Fruit fly (Drosophila melanogaster) whole organism, embryonic: ENCODE measurements around the gene CG43675.

Experiments used
- B-H1 ChIP-seq: fragments of 200-800 bp; sonication (Bioruptor generic); IDR thresholded peaks from 3 replicates; pipeline ENCODE4 v1.3.6; 2022; ENCODE audit warnings: missing biosample characterization, missing genetic modification characterization
- Bdp1 ChIP-seq: fragments of 200-800 bp; sonication (Bioruptor generic); optimal IDR thresholded peaks from 3 replicates; lab custom pipeline; 2016; ENCODE audit warnings: missing biosample characterization, missing genetic modification characterization
- C15 ChIP-seq: fragments of 200-800 bp; sonication (Bioruptor generic); IDR thresholded peaks from 3 replicates; pipeline ENCODE4 v1.3.6; 2022; ENCODE audit warnings: missing biosample characterization, missing genetic modification characterization
- CG10543 ChIP-seq: fragments of 200-800 bp; sonication (Bioruptor generic); optimal IDR thresholded peaks from 3 replicates; lab custom pipeline; 2017; ENCODE audit warnings: missing biosample characterization, mild to moderate bottlenecking, missing genetic modification characterization, moderate library complexity
- CG10654 ChIP-seq: fragments of 200-800 bp; sonication (Bioruptor generic); optimal IDR thresholded peaks from 2 replicates; lab custom pipeline; 2016; ENCODE audit warnings: missing biosample characterization, missing genetic modification characterization
- CG11398 ChIP-seq: fragments of 200-800 bp; sonication (Bioruptor generic); optimal IDR thresholded peaks from 2 replicates; lab custom pipeline; 2016; ENCODE audit warnings: missing biosample characterization, missing genetic modification characterization
- CG12071 ChIP-seq: fragments of 200-800 bp; sonication (Bioruptor generic); optimal IDR thresholded peaks from 3 replicates; lab custom pipeline; 2018; ENCODE audit warnings: missing biosample characterization, mild to moderate bottlenecking, missing genetic modification characterization
- CG12659 ChIP-seq: fragments of 200-800 bp; sonication (Bioruptor generic); optimal IDR thresholded peaks from 3 replicates; lab custom pipeline; 2017; ENCODE audit warnings: mild to moderate bottlenecking, missing biosample characterization, missing genetic modification reagents, missing genetic modification characterization
- CG12942 ChIP-seq: fragments of 200-800 bp; sonication (Bioruptor generic); optimal IDR thresholded peaks from 3 replicates; lab custom pipeline; 2016; ENCODE audit warnings: missing biosample characterization, missing genetic modification characterization
- CG13296 ChIP-seq: fragments of 200-800 bp; sonication (Bioruptor generic); optimal IDR thresholded peaks from 3 replicates; lab custom pipeline; 2018; ENCODE audit warnings: missing biosample characterization, mild to moderate bottlenecking, missing genetic modification characterization
- CG15479 ChIP-seq: fragments of 200-800 bp; sonication (Bioruptor generic); optimal IDR thresholded peaks from 3 replicates; lab custom pipeline; 2019; ENCODE audit warnings: missing biosample characterization, mild to moderate bottlenecking, missing genetic modification characterization, moderate library complexity
- CG16813 ChIP-seq: fragments of 200-800 bp; sonication (Bioruptor generic); IDR thresholded peaks from 3 replicates; pipeline ENCODE4 v1.3.6; 2022; ENCODE audit warnings: missing biosample characterization, missing genetic modification characterization; ENCODE audit not compliant: partially characterized antibody
- CG18262 ChIP-seq: fragments of 200-800 bp; optimal IDR thresholded peaks from 3 replicates; lab custom pipeline; 2019; ENCODE audit warnings: missing biosample characterization, mild to moderate bottlenecking, missing genetic modification characterization, moderate library complexity
- CG18476 ChIP-seq: fragments of 200-800 bp; sonication (Bioruptor generic); optimal IDR thresholded peaks from 2 replicates; lab custom pipeline; 2016; ENCODE audit warnings: missing biosample characterization, mild to moderate bottlenecking, missing genetic modification characterization
- CG2129 ChIP-seq: fragments of 200-800 bp; sonication (Bioruptor generic); IDR thresholded peaks from 2 replicates; pipeline ENCODE4 v1.3.6; 2022; ENCODE audit warnings: missing biosample characterization, missing genetic modification characterization; ENCODE audit not compliant: partially characterized antibody
- CG2889 ChIP-seq: fragments of 200-800 bp; sonication (Bioruptor generic); IDR thresholded peaks from 3 replicates; pipeline ENCODE4 v1.3.6; 2022; ENCODE audit warnings: missing biosample characterization, missing genetic modification characterization
- CG32767 ChIP-seq: fragments of 200-800 bp; sonication (Bioruptor generic); IDR thresholded peaks from 2 replicates; pipeline ENCODE4 v1.3.6; 2022; ENCODE audit warnings: missing biosample characterization, missing genetic modification characterization
- CG34376 ChIP-seq: fragments of 200-800 bp; sonication (Bioruptor generic); optimal IDR thresholded peaks from 2 replicates; lab custom pipeline; 2018; ENCODE audit warnings: missing biosample characterization, mild to moderate bottlenecking, missing genetic modification characterization
- CG3847 ChIP-seq: fragments of 200-800 bp; sonication (Bioruptor generic); IDR thresholded peaks from 2 replicates; pipeline ENCODE4 v1.3.6; 2022; ENCODE audit warnings: missing biosample characterization, missing genetic modification characterization
- CG7928 ChIP-seq: fragments of 200-800 bp; sonication (Bioruptor generic); optimal IDR thresholded peaks from 2 replicates; lab custom pipeline; 2017; ENCODE audit warnings: missing biosample characterization, mild to moderate bottlenecking, missing genetic modification characterization
- CoRest ChIP-seq: fragments of 200-800 bp; sonication (Bioruptor generic); optimal IDR thresholded peaks from 3 replicates; lab custom pipeline; 2018; ENCODE audit warnings: missing biosample characterization, mild to moderate bottlenecking, missing genetic modification characterization, moderate library complexity
- D ChIP-seq, 2 experiments: fragments of 200-800 bp in 1 of 2; fragments of >200 bp in 1 of 2; sonication (Bioruptor generic) in 1 of 2; optimal IDR thresholded peaks; 2 replicates in 1 of 2; 3 replicates in 1 of 2; lab custom pipeline; 2017; ENCODE audit warnings: mild to moderate bottlenecking in 1 of 2, missing biosample characterization in 1 of 2, missing genetic modification characterization in 1 of 2, missing genetic modification reagents in 1 of 2
- D19B ChIP-seq: fragments of 200-800 bp; sonication (Bioruptor generic); optimal IDR thresholded peaks from 2 replicates; lab custom pipeline; 2017; ENCODE audit warnings: missing biosample characterization, mild to moderate bottlenecking, missing genetic modification characterization
- Ets97D ChIP-seq: fragments of 200-800 bp; sonication (Bioruptor generic); optimal IDR thresholded peaks from 3 replicates; lab custom pipeline; 2016; ENCODE audit warnings: missing biosample characterization, missing genetic modification characterization
- Fer1 ChIP-seq: fragments of 200-800 bp; sonication (Bioruptor generic); optimal IDR thresholded peaks from 2 replicates; lab custom pipeline; 2017; ENCODE audit warnings: missing biosample characterization, mild to moderate bottlenecking, missing genetic modification characterization
- HLH3B ChIP-seq: fragments of 200-800 bp; sonication (Bioruptor generic); IDR thresholded peaks from 2 replicates; pipeline ENCODE4 v1.3.6; 2022; ENCODE audit warnings: missing biosample characterization, missing genetic modification characterization
- Hmr ChIP-seq: fragments of 200-800 bp; sonication (Bioruptor generic); optimal IDR thresholded peaks from 3 replicates; lab custom pipeline; 2017; ENCODE audit warnings: mild to moderate bottlenecking, missing biosample characterization, missing genetic modification reagents, missing genetic modification characterization
- Jarid2 ChIP-seq: fragments of 200-800 bp; sonication (Bioruptor generic); optimal IDR thresholded peaks from 3 replicates; lab custom pipeline; 2017; ENCODE audit warnings: mild to moderate bottlenecking, missing biosample characterization, missing genetic modification reagents, missing genetic modification characterization
- Med ChIP-seq: fragments of 200-800 bp; sonication (Bioruptor generic); peaks from one replicate; lab custom pipeline; 2016; ENCODE audit warnings: missing biosample characterization, missing genetic modification characterization, mild to moderate bottlenecking, inconsistent platforms, moderate library complexity
- PHDP ChIP-seq: fragments of 200-800 bp; sonication (Bioruptor generic); optimal IDR thresholded peaks from 3 replicates; lab custom pipeline; 2018; ENCODE audit warnings: missing biosample characterization, mild to moderate bottlenecking, missing genetic modification characterization, moderate library complexity
- Scr ChIP-seq: fragments of 200-800 bp; sonication (Bioruptor generic); IDR thresholded peaks from 2 replicates; pipeline ENCODE4 v1.3.6; 2022; ENCODE audit warnings: missing biosample characterization, missing genetic modification characterization; ENCODE audit not compliant: partially characterized antibody
- Xrp1 ChIP-seq: fragments of 200-800 bp; sonication (Bioruptor generic); IDR thresholded peaks from 2 replicates; pipeline ENCODE4 v1.3.6; 2022; ENCODE audit warnings: missing biosample characterization, missing genetic modification characterization
- abd-A ChIP-seq: fragments of 200-800 bp; sonication (Bioruptor generic); optimal IDR thresholded peaks from 3 replicates; lab custom pipeline; 2019; ENCODE audit warnings: missing biosample characterization, mild to moderate bottlenecking, missing genetic modification characterization, moderate library complexity
- aop ChIP-seq: fragments of 200-800 bp; sonication (Bioruptor generic); IDR thresholded peaks from 2 replicates; pipeline ENCODE4 v1.3.6; 2022; ENCODE audit warnings: missing biosample characterization, missing genetic modification characterization
- az2 ChIP-seq: fragments of 200-800 bp; sonication (Bioruptor generic); optimal IDR thresholded peaks from 3 replicates; lab custom pipeline; 2016; ENCODE audit warnings: missing biosample characterization, missing genetic modification characterization
- br ChIP-seq: fragments of >200 bp; optimal IDR thresholded peaks from 2 replicates; lab custom pipeline; 2017
- ci ChIP-seq: fragments of 200-800 bp; sonication (Bioruptor generic); IDR thresholded peaks from 3 replicates; pipeline ENCODE4 v1.3.6; 2022; ENCODE audit warnings: missing biosample characterization, missing genetic modification characterization
- crc ChIP-seq: fragments of 200-800 bp; sonication (Bioruptor generic); optimal IDR thresholded peaks from 2 replicates; lab custom pipeline; 2016; ENCODE audit warnings: missing biosample characterization, missing genetic modification characterization
- eyg ChIP-seq: fragments of 200-800 bp; sonication (Bioruptor generic); optimal IDR thresholded peaks from 3 replicates; lab custom pipeline; 2016; ENCODE audit warnings: missing biosample characterization, missing genetic modification characterization
- fd96Cb ChIP-seq: fragments of 200-800 bp; sonication (Bioruptor generic); optimal IDR thresholded peaks from 2 replicates; lab custom pipeline; 2018; ENCODE audit warnings: missing biosample characterization, mild to moderate bottlenecking, missing genetic modification characterization, moderate library complexity
- ftz-f1 ChIP-seq: fragments of 200-800 bp; sonication (Bioruptor generic); optimal IDR thresholded peaks from 2 replicates; lab custom pipeline; 2016; ENCODE audit warnings: missing biosample characterization, missing genetic modification characterization
- grn ChIP-seq: fragments of 200-800 bp; sonication (Bioruptor generic); optimal IDR thresholded peaks from 3 replicates; lab custom pipeline; 2017; ENCODE audit warnings: missing biosample characterization, missing genetic modification characterization
- gro ChIP-seq: fragments of 200-800 bp; sonication (Bioruptor generic); optimal IDR thresholded peaks from 2 replicates; lab custom pipeline; 2016; ENCODE audit warnings: missing biosample characterization, missing genetic modification characterization
- lilli ChIP-seq: fragments of 200-800 bp; sonication (Bioruptor generic); optimal IDR thresholded peaks from 3 replicates; lab custom pipeline; 2016; ENCODE audit warnings: missing biosample characterization, missing genetic modification characterization
- mam ChIP-seq: fragments of 200-800 bp; sonication (Bioruptor generic); optimal IDR thresholded peaks from 3 replicates; lab custom pipeline; 2016; ENCODE audit warnings: missing biosample characterization, missing genetic modification characterization
- pfk ChIP-seq: fragments of 200-800 bp; sonication (Bioruptor generic); optimal IDR thresholded peaks from 2 replicates; lab custom pipeline; 2018; ENCODE audit warnings: missing biosample characterization, mild to moderate bottlenecking, missing genetic modification characterization, moderate library complexity
- slbo ChIP-seq: fragments of 200-800 bp; sonication (Bioruptor generic); IDR thresholded peaks from 2 replicates; pipeline ENCODE4 v1.3.6; 2022; ENCODE audit warnings: missing biosample characterization, missing genetic modification characterization
- slou ChIP-seq: fragments of 200-800 bp; sonication (Bioruptor generic); optimal IDR thresholded peaks from 3 replicates; lab custom pipeline; 2016; ENCODE audit warnings: missing biosample characterization, missing genetic modification characterization
- sna ChIP-seq: fragments of 200-800 bp; sonication (Bioruptor generic); IDR thresholded peaks from 2 replicates; pipeline ENCODE4 v1.3.6; 2022; ENCODE audit warnings: missing biosample characterization, missing genetic modification characterization; ENCODE audit not compliant: partially characterized antibody
- unpg ChIP-seq: fragments of 200-800 bp; sonication (Bioruptor generic); optimal IDR thresholded peaks from 3 replicates; lab custom pipeline; 2018; ENCODE audit warnings: missing biosample characterization, mild to moderate bottlenecking, missing genetic modification characterization, moderate library complexity
- wdn ChIP-seq: fragments of 200-800 bp; sonication (Bioruptor generic); IDR thresholded peaks from 2 replicates; pipeline ENCODE4 v1.3.6; 2022; ENCODE audit warnings: missing biosample characterization, missing genetic modification characterization

CG43675 gene

dm6 chr3R:9370413-9370812 is 15.1 kb downstream of the CG43675 start (continued):
- TF ChIP-seq D (optimal IDR thresholded peaks at IDR 0.05; lab: Kevin White, UChicago) (no peak), D (GFP tag; optimal IDR thresholded peaks at IDR 0.05; lab: Kevin White, UChicago) (no peak), slbo (GFP tag; lab: Robert Waterston, UW) (peak; percentile 67), CG34376 (GFP tag; lab: Kevin White, UChicago) (no peak), Jarid2 (GFP tag; lab: Kevin White, UChicago) (no peak), CG10543 (GFP tag; lab: Kevin White, UChicago) (peak; percentile 41), CG3847 (GFP tag; lab: Robert Waterston, UW) (no peak; the same call in 1 of the 2 replicates), Scr (GFP tag; lab: Robert Waterston, UW) (no peak), br (lab: Kevin White, UChicago) (no peak), CG13296 (GFP tag; lab: Kevin White, UChicago) (peak; percentile 72), slou (GFP tag; lab: Kevin White, UChicago) (peak; percentile 5), CG18262 (tag; lab: Kevin White, UChicago) (peak; percentile 31), CG12942 (GFP tag; lab: Kevin White, UChicago) (peak; percentile 34), Bdp1 (no peak), CG11398 (GFP tag; lab: Kevin White, UChicago) (no peak), pfk (GFP tag; lab: Kevin White, UChicago) (no peak), crc (peak; percentile 17), CoRest (peak; percentile 65), CG18476 (no peak), unpg (GFP tag; lab: Kevin White, UChicago) (peak; percentile 65), CG7928 (GFP tag; lab: Kevin White, UChicago) (no peak), wdn (GFP tag; lab: Robert Waterston, UW) (no peak), eyg (GFP tag; lab: Kevin White, UChicago) (no peak), fd96Cb (tag; lab: Kevin White, UChicago) (peak; percentile 40), C15 (GFP tag; lab: Robert Waterston, UW) (no peak), CG2129 (GFP tag; lab: Robert Waterston, UW) (no peak), sna (GFP tag; lab: Robert Waterston, UW) (no peak), az2 (peak; percentile 28), mam (GFP tag; lab: Kevin White, UChicago) (peak; percentile 62), HLH3B (GFP tag; lab: Robert Waterston, UW) (peak; percentile 45), CG16813 (no peak), CG12071 (GFP tag; lab: Kevin White, UChicago) (peak; percentile 19), CG15479 (GFP tag; lab: Kevin White, UChicago) (no peak), gro (GFP tag; lab: Kevin White, UChicago) (peak; percentile 51), abd-A (no peak), Ets97D (GFP tag; lab: Kevin White, UChicago) (no peak), PHDP (tag; lab: Kevin White, UChicago) (peak; percentile 69), CG12659 (GFP tag; lab: Kevin White, UChicago) (peak; percentile 46), CG10654 (GFP tag; lab: Kevin White, UChicago) (peak; percentile 10), Med (GFP tag; lab: Kevin White, UChicago) (peak; percentile 86), ci (GFP tag; lab: Robert Waterston, UW) (0 out of 3 replicates have a peak, but pooled peaks have one; percentile 46), CG2889 (no peak; the same call in 2 of the 3 replicates), Fer1 (GFP tag; lab: Kevin White, UChicago) (peak; percentile 72), grn (no peak), Xrp1 (peak; percentile 46; the same call in 1 of the 2 replicates), ftz-f1 (GFP tag; lab: Kevin White, UChicago) (no peak), aop (no peak), B-H1 (GFP tag; lab: Robert Waterston, UW) (peak; percentile 38; the same call in 1 of the 3 replicates), CG32767 (0 out of 2 replicates have a peak, but pooled peaks have one; percentile 34), D19B (GFP tag; lab: Kevin White, UChicago) (peak; percentile 34), lilli (GFP tag; lab: Kevin White, UChicago) (peak; percentile 67), Hmr (peak; percentile 65)
